Worm (Caenorhabditis elegans): ENCODE results near the gene Y110A2AL.2.

DNA sequence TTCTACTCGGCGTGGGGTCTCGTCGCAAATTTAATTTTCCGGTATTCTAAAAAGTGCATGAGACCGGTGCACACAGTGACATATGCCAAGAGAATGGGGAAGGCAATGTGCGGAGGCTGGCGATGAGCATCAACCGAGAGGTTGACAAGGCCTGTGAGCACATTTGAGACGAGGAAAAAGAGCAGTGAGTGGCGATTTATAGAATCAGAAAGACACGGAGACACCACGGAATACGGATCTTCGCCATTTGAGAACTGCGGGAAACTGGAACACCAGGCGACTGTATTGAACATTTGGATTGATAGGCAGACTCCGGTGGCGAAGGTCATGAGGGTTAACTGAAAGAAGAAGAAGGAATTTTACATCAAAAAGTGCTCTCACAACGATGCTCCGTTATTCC is 11.1 kb downstream of the Y110A2AL.2 start:
- TF ChIP-seq ama-1 (optimal IDR thresholded peaks at IDR 0.05) (no peak), ets-4 (tag; optimal IDR thresholded peaks at IDR 0.05) (no peak), pha-4 (tag; optimal IDR thresholded peaks at IDR 0.05) (no peak)

Measured in whole organism, late embryonic.